Worm (Caenorhabditis elegans): Measurements from ENCODE around the gene F44B9.2.

Gene F44B9.2

ce11 chrIII:8020823-8021332 lies 1.4 kb upstream of the F44B9.2 start, which contains the start of gene lin-36 (continued):
- TF ChIP-seq ceh-79 (tag; optimal IDR thresholded peaks at IDR 0.05) (no peak), egrh-3 (GFP tag; IDR thresholded peaks at IDR 0.05) (no peak), nhr-27 (tag; optimal IDR thresholded peaks at IDR 0.05) (no peak), rpc-1 (optimal IDR thresholded peaks at IDR 0.05) (no peak), rpc-1 (tag; optimal IDR thresholded peaks at IDR 0.05) (no peak), ceh-91 (GFP tag; IDR thresholded peaks at IDR 0.05) (peak; percentile 28; the same call in 1 of the 2 replicates), madf-6 (GFP tag; IDR thresholded peaks at IDR 0.05) (peak; percentile 38; the same call in 1 of the 2 replicates), cebp-2 (GFP tag; IDR thresholded peaks at IDR 0.05) (no peak), sdz-38 (tag; optimal IDR thresholded peaks at IDR 0.05) (no peak), madf-8 (GFP tag; conservative IDR thresholded peaks at IDR 0.05) (no peak; the same call in 1 of the 2 replicates), tlf-1 (GFP tag; optimal IDR thresholded peaks at IDR 0.05) (no peak), nhr-179 (tag; optimal IDR thresholded peaks at IDR 0.05) (no peak), F23B12.7 (tag; optimal IDR thresholded peaks at IDR 0.05; ENCODE audit: insufficient read depth) (peak; percentile 68), gei-17 (GFP tag; optimal IDR thresholded peaks at IDR 0.05) (no peak), ztf-22 (GFP tag; optimal IDR thresholded peaks at IDR 0.05) (no peak), unc-130 (GFP tag; optimal IDR thresholded peaks at IDR 0.05) (no peak), madf-10 (tag; optimal IDR thresholded peaks at IDR 0.05) (peak; percentile 21), bed-1 (GFP tag; IDR thresholded peaks at IDR 0.05) (no peak), T07F8.4 (tag; optimal IDR thresholded peaks at IDR 0.05) (no peak), Y53F4B.3 (GFP tag; IDR thresholded peaks at IDR 0.05) (no peak), mxl-1 (tag; optimal IDR thresholded peaks at IDR 0.05) (no peak), hsf-1 (GFP tag; IDR thresholded peaks at IDR 0.05) (no peak), Y67H2A.10 (GFP tag; conservative IDR thresholded peaks at IDR 0.05) (no peak), B0336.3 (GFP tag; IDR thresholded peaks at IDR 0.05) (0 out of 2 replicates have a peak, but pooled peaks have one; percentile 21), rcor-1 (GFP tag; IDR thresholded peaks at IDR 0.05) (no peak; the same call in 1 of the 2 replicates), nfyb-1 (GFP tag; IDR thresholded peaks at IDR 0.05) (no peak), ceh-58 (GFP tag; IDR thresholded peaks at IDR 0.05) (no peak), ceh-27 (GFP tag; optimal IDR thresholded peaks at IDR 0.05) (peak; percentile 73), bed-2 (GFP tag; IDR thresholded peaks at IDR 0.05) (no peak), B0261.1 (tag; optimal IDR thresholded peaks at IDR 0.05) (no peak), T26A5.8 (tag; optimal IDR thresholded peaks at IDR 0.05) (no peak), nhr-90 (tag; optimal IDR thresholded peaks at IDR 0.05) (no peak), lsl-1 (GFP tag; optimal IDR thresholded peaks at IDR 0.05) (peak; percentile 29), snpc-3.4 (tag; optimal IDR thresholded peaks at IDR 0.05) (no peak), ztf-6 (GFP tag; IDR thresholded peaks at IDR 0.05) (no peak), die-1 (tag; optimal IDR thresholded peaks at IDR 0.05) (no peak), K12H6.12 (tag; optimal IDR thresholded peaks at IDR 0.05) (peak; percentile 25), F22D6.2 (tag; optimal IDR thresholded peaks at IDR 0.05) (no peak), fkh-3 (tag; optimal IDR thresholded peaks at IDR 0.05) (no peak), ztf-18 (tag; optimal IDR thresholded peaks at IDR 0.05) (peak; percentile 71), xnd-1 (tag; optimal IDR thresholded peaks at IDR 0.05) (no peak), sptf-2 (GFP tag; optimal IDR thresholded peaks at IDR 0.05) (no peak), lir-1 (GFP tag; conservative IDR thresholded peaks at IDR 0.05) (no peak), zim-3 (tag; optimal IDR thresholded peaks at IDR 0.05) (no peak), K11D2.4 (GFP tag; IDR thresholded peaks at IDR 0.05) (no peak), hlh-12 (tag; optimal IDR thresholded peaks at IDR 0.05) (no peak), lsy-27 (tag; optimal IDR thresholded peaks at IDR 0.05; ENCODE audit: borderline replicate concordance, insufficient read depth) (no peak), tbx-9 (tag; optimal IDR thresholded peaks at IDR 0.05; ENCODE audit: borderline replicate concordance) (no peak), dpl-1 (GFP tag; optimal IDR thresholded peaks at IDR 0.05) (peak; percentile 61), ztf-26 (tag; optimal IDR thresholded peaks at IDR 0.05) (no peak)

All from whole organism, young adult.